Worm (Caenorhabditis elegans): ENCODE results near the gene C05D12.7.

- TF ChIP-seq tag-97 (GFP tag; IDR thresholded peaks at IDR 0.05) (no peak), nhr-10 (tag; optimal IDR thresholded peaks at IDR 0.05) (no peak), ZK546.5 (tag; optimal IDR thresholded peaks at IDR 0.05) (no peak), aly-2 (tag; optimal IDR thresholded peaks at IDR 0.05) (no peak), nhr-11 (tag; optimal IDR thresholded peaks at IDR 0.05) (no peak), hlh-30 (tag; optimal IDR thresholded peaks at IDR 0.05; ENCODE audit: insufficient read depth) (no peak)
Observed at ce11 chrII:11455715-11456114, 45.8 kb downstream of the C05D12.7 start.
